Worm (Caenorhabditis elegans) whole organism, mixed stage, embryonic: ENCODE results near the gene sftd-3.

Source experiments
- M03D4.4 ChIP-seq: sonication (generic microtip); optimal IDR thresholded peaks from 2 replicates; lab custom pipeline; 2017; ENCODE audit warnings: mild to moderate bottlenecking, missing genetic modification characterization, missing compliant biosample characterization
- bed-3 ChIP-seq: fragments of 200-800 bp; sonication (Bioruptor generic); optimal IDR thresholded peaks from 3 replicates; lab custom pipeline; 2018; ENCODE audit warnings: mild to moderate bottlenecking, missing genetic modification characterization, moderate library complexity, missing compliant biosample characterization
- blmp-1 ChIP-seq: fragments of 150-350 bp; optimal IDR thresholded peaks from 2 replicates; lab custom pipeline; 2014; ENCODE audit warnings: missing biosample characterization, missing genetic modification characterization
- ceh-39 ChIP-seq: fragments of 150-350 bp; optimal IDR thresholded peaks from 2 replicates; lab custom pipeline; 2014; ENCODE audit warnings: missing biosample characterization, missing genetic modification characterization
- ceh-43 ChIP-seq: fragments of 200-800 bp; sonication (Bioruptor generic); optimal IDR thresholded peaks from 2 replicates; lab custom pipeline; 2018; ENCODE audit warnings: mild to moderate bottlenecking, missing genetic modification characterization, moderate library complexity, missing compliant biosample characterization
- ceh-83 ChIP-seq: fragments of 200-800 bp; sonication (Bioruptor generic); optimal IDR thresholded peaks from 2 replicates; lab custom pipeline; 2018; ENCODE audit warnings: mild to moderate bottlenecking, missing genetic modification characterization, missing compliant biosample characterization
- ces-1 ChIP-seq: fragments of 150-350 bp; optimal IDR thresholded peaks from 2 replicates; lab custom pipeline; 2014; ENCODE audit warnings: missing biosample characterization, missing genetic modification reagents, missing genetic modification characterization
- cnd-1 ChIP-seq: fragments of 200-800 bp; sonication (Bioruptor generic); optimal IDR thresholded peaks from 2 replicates; lab custom pipeline; 2018; ENCODE audit warnings: mild to moderate bottlenecking, missing genetic modification characterization, missing compliant biosample characterization
- drap-1 ChIP-seq: fragments of 200-800 bp; sonication (Bioruptor generic); optimal IDR thresholded peaks from 3 replicates; lab custom pipeline; 2018; ENCODE audit warnings: mild to moderate bottlenecking, missing genetic modification characterization, missing compliant biosample characterization
- elt-1 ChIP-seq: sonication (generic microtip); optimal IDR thresholded peaks from 2 replicates; lab custom pipeline; 2017; ENCODE audit warnings: missing genetic modification characterization, mild to moderate bottlenecking, missing compliant biosample characterization, antibody characterized with exemption, moderate library complexity, borderline replicate concordance; ENCODE audit not compliant: insufficient read depth
- elt-3 ChIP-seq: fragments of 150-350 bp; optimal IDR thresholded peaks from 2 replicates; lab custom pipeline; 2014; ENCODE audit warnings: missing biosample characterization, missing genetic modification characterization
- flh-1 ChIP-seq: fragments of 200-800 bp; sonication (Bioruptor generic); optimal IDR thresholded peaks from 2 replicates; lab custom pipeline; 2018; ENCODE audit warnings: mild to moderate bottlenecking, missing genetic modification characterization, moderate library complexity, missing compliant biosample characterization
- ham-2 ChIP-seq: fragments of 200-800 bp; sonication (Bioruptor generic); optimal IDR thresholded peaks from 2 replicates; lab custom pipeline; 2018; ENCODE audit warnings: mild to moderate bottlenecking, missing genetic modification characterization, missing compliant biosample characterization
- hlh-1 ChIP-seq: fragments of 150-350 bp; optimal IDR thresholded peaks from 2 replicates; lab custom pipeline; 2014; ENCODE audit warnings: missing biosample characterization, missing genetic modification reagents, missing genetic modification characterization
- lin-13 ChIP-seq: fragments of 150-350 bp; optimal IDR thresholded peaks from 2 replicates; lab custom pipeline; 2014; ENCODE audit warnings: missing biosample characterization, missing genetic modification characterization
- lin-32 ChIP-seq: fragments of 200-800 bp; sonication (Bioruptor generic); optimal IDR thresholded peaks from 2 replicates; lab custom pipeline; 2018; ENCODE audit warnings: mild to moderate bottlenecking, missing genetic modification characterization, missing compliant biosample characterization
- lsy-2 ChIP-seq: fragments of 150-350 bp; optimal IDR thresholded peaks from 2 replicates; lab custom pipeline; 2014; ENCODE audit warnings: missing biosample characterization, missing genetic modification characterization
- mab-5 ChIP-seq: fragments of 150-350 bp; optimal IDR thresholded peaks from 2 replicates; lab custom pipeline; 2014; ENCODE audit warnings: missing biosample characterization, missing genetic modification characterization
- mep-1 ChIP-seq: fragments of 150-350 bp; optimal IDR thresholded peaks from 2 replicates; lab custom pipeline; 2017; ENCODE audit warnings: missing biosample characterization, missing genetic modification reagents, missing genetic modification characterization, inconsistent platforms
- mls-2 ChIP-seq: sonication (generic microtip); optimal IDR thresholded peaks from 2 replicates; lab custom pipeline; 2016; ENCODE audit warnings: mild to moderate bottlenecking, missing genetic modification characterization, moderate library complexity, missing compliant biosample characterization
- nhr-12 ChIP-seq: fragments of 150-350 bp; optimal IDR thresholded peaks from 2 replicates; lab custom pipeline; 2014; ENCODE audit warnings: missing biosample characterization, missing genetic modification characterization
- nhr-2 ChIP-seq: fragments of 150-350 bp; optimal IDR thresholded peaks from 2 replicates; lab custom pipeline; 2014; ENCODE audit warnings: missing biosample characterization, missing genetic modification characterization
- nhr-237 ChIP-seq: fragments of 150-350 bp; optimal IDR thresholded peaks from 2 replicates; lab custom pipeline; 2014; ENCODE audit warnings: missing biosample characterization, missing genetic modification characterization
- nhr-28 ChIP-seq: fragments of 150-350 bp; optimal IDR thresholded peaks from 2 replicates; lab custom pipeline; 2014; ENCODE audit warnings: missing biosample characterization, missing genetic modification characterization
- nhr-76 ChIP-seq: sonication (generic microtip); optimal IDR thresholded peaks from 2 replicates; lab custom pipeline; 2017; ENCODE audit warnings: missing biosample characterization, missing genetic modification characterization
- pha-4 ChIP-seq: fragments of 150-350 bp; optimal IDR thresholded peaks from 2 replicates; lab custom pipeline; 2018; ENCODE audit warnings: missing biosample characterization, missing genetic modification reagents, missing genetic modification characterization
- sem-2 ChIP-seq: fragments of 200-800 bp; sonication (Bioruptor generic); optimal IDR thresholded peaks from 2 replicates; lab custom pipeline; 2018; ENCODE audit warnings: mild to moderate bottlenecking, missing genetic modification characterization, missing compliant biosample characterization
- snpc-4 ChIP-seq: fragments of 150-350 bp; optimal IDR thresholded peaks from 2 replicates; lab custom pipeline; 2014; ENCODE audit warnings: missing biosample characterization, missing genetic modification characterization
- sptf-1 ChIP-seq: sonication (generic microtip); optimal IDR thresholded peaks from 2 replicates; lab custom pipeline; 2017; ENCODE audit warnings: mild to moderate bottlenecking, missing genetic modification characterization, moderate library complexity, missing compliant biosample characterization
- tbx-8 ChIP-seq: fragments of 200-800 bp; sonication (Bioruptor generic); optimal IDR thresholded peaks from 2 replicates; lab custom pipeline; 2018; ENCODE audit warnings: mild to moderate bottlenecking, missing genetic modification characterization, moderate library complexity, missing compliant biosample characterization
- unc-120 ChIP-seq: sonication (generic microtip); optimal IDR thresholded peaks from 2 replicates; lab custom pipeline; 2017; ENCODE audit warnings: missing genetic modification characterization, missing compliant biosample characterization; ENCODE audit not compliant: poor library complexity, severe bottlenecking
- unc-39 ChIP-seq: fragments of 150-350 bp; optimal IDR thresholded peaks from 2 replicates; lab custom pipeline; 2014; ENCODE audit warnings: missing biosample characterization, missing genetic modification characterization
- unc-62 ChIP-seq: fragments of 150-350 bp; optimal IDR thresholded peaks from 2 replicates; lab custom pipeline; 2014; ENCODE audit warnings: missing biosample characterization, missing genetic modification reagents, missing genetic modification characterization
- zip-8 ChIP-seq: fragments of 150-350 bp; optimal IDR thresholded peaks from 2 replicates; lab custom pipeline; 2014; ENCODE audit warnings: missing biosample characterization, missing genetic modification characterization
- ztf-11 ChIP-seq: fragments of 150-350 bp; optimal IDR thresholded peaks from 2 replicates; lab custom pipeline; 2014; ENCODE audit warnings: missing biosample characterization, missing genetic modification characterization

sftd-3 gene

DNA sequence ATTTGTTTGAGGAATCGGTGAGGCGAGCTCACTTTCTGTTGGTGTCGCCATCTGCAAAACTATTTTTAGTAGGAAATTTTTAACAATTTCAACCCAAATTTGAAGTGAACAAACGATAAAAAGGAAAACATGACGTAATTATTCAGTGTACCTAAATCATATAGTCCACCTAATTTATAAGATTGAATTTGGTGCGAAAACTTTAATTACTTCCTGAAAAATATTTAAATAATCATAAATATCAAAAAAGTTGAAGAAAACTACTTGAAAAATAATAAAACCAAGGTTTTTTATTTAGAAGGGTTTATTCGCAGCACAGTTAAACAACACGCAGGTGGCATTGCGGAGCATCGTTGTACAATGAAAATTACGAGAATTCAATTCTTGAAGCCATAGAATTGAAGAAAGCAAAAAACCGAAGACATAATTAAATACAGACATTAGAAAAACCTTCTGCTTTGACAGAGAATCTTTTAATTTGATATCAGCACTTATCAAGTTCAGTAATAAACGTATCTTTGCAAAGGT is 9.6 kb upstream of the sftd-3 start, which contains the start of gene tomm-40:
Gene tomm-40, minus strand, starts transcription at position 51 of the 528 bp plus-strand sequence.
- TF ChIP-seq lsy-2 (tag; lab: Kevin White, UChicago) = peak; percentile 42
- TF ChIP-seq drap-1 (GFP tag; lab: Kevin White, UChicago) = no peak
- TF ChIP-seq nhr-237 (tag; lab: Kevin White, UChicago) = no peak
- TF ChIP-seq ces-1 = peak; percentile 20
- TF ChIP-seq, all 35 proteins: peak for 2

- TF ChIP-seq bed-3 (GFP tag; lab: Kevin White, UChicago) = no peak
- no peak for TF ChIP-seq mab-5 (tag; lab: Kevin White, UChicago)
- TF ChIP-seq zip-8 (tag; lab: Kevin White, UChicago) = no peak
- TF ChIP-seq elt-3 (tag; lab: Kevin White, UChicago) = no peak
- peak; percentile 55 for TF ChIP-seq nhr-237 (tag; lab: Kevin White, UChicago)
- no peak for TF ChIP-seq nhr-28 (tag; lab: Kevin White, UChicago)
- no peak for TF ChIP-seq blmp-1 (tag; lab: Kevin White, UChicago)
- TF ChIP-seq mls-2 (tag; lab: Kevin White, UChicago) = peak; percentile 38
- TF ChIP-seq ceh-43 = no peak
- no peak for TF ChIP-seq hlh-1 (tag; lab: Kevin White, UChicago)
- TF ChIP-seq ztf-11 (tag; lab: Kevin White, UChicago) = no peak
- peak; percentile 30 for TF ChIP-seq pha-4 (tag; lab: Kevin White, UChicago)
- TF ChIP-seq unc-62 = no peak
- peak; percentile 77 for TF ChIP-seq lsy-2 (tag; lab: Kevin White, UChicago)
- peak; percentile 65 for TF ChIP-seq ces-1
- TF ChIP-seq unc-120 (tag; lab: Kevin White, UChicago) = peak; percentile 63
- peak; percentile 55 for TF ChIP-seq M03D4.4 (tag; lab: Kevin White, UChicago)
- peak; percentile 63 for TF ChIP-seq mep-1
- no peak for TF ChIP-seq elt-1
- no peak for TF ChIP-seq tbx-8 (GFP tag; lab: Kevin White, UChicago)
- no peak for TF ChIP-seq nhr-2 (tag; lab: Kevin White, UChicago)
- TF ChIP-seq nhr-12 (tag; lab: Kevin White, UChicago) = no peak
- TF ChIP-seq ham-2 (GFP tag; lab: Kevin White, UChicago) = no peak
- no peak for TF ChIP-seq ceh-39
- no peak for TF ChIP-seq snpc-4 (tag; lab: Kevin White, UChicago)
- TF ChIP-seq flh-1 (GFP tag; lab: Kevin White, UChicago) = no peak
- no peak for TF ChIP-seq nhr-76
- TF ChIP-seq unc-39 (tag; lab: Kevin White, UChicago) = no peak
- peak; percentile 8 for TF ChIP-seq drap-1 (GFP tag; lab: Kevin White, UChicago)
- TF ChIP-seq lin-13 (tag; lab: Kevin White, UChicago) = peak; percentile 69
- TF ChIP-seq ceh-83 = no peak
- no peak for TF ChIP-seq sem-2 (GFP tag; lab: Kevin White, UChicago)
- TF ChIP-seq cnd-1 (tag; lab: Kevin White, UChicago) = peak; percentile 11
- TF ChIP-seq lin-32 (GFP tag; lab: Kevin White, UChicago) = no peak
- peak; percentile 16 for TF ChIP-seq sptf-1 (tag; lab: Kevin White, UChicago)
Observed at ce11 chrII:8969251-8970183, 5.6 kb upstream of the sftd-3 start, which contains the start of the genes szy-20 and C18E9.5. szy-20 (minus strand) TSS chrII:8969333. C18E9.5 (plus strand) TSS chrII:8969980.

DNA sequence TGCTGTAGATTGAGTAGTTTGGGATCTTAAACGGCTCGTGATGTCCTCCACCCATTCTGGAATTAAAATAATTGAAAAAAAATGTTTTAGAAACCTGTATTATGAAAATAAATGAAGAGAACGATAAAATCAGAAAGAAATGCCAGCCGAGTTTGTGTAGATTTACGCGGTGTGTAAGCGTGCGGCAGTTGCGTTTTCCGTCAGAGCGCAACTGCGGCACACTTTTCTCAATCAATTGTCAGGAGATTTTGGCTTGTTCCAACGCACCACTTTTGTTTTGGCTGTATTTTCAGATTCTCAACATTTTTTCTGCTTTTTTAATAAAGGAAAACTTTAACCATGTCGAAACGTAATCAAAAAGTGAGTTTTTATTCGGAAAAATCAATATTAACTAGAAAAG is 886 bp upstream of the sftd-3 start, which contains the start of the genes ndub-3 and C18E9.2:
Gene ndub-3, minus strand, starts transcription at position 56 of the 400 bp plus-strand sequence.
Gene C18E9.2, plus strand, starts transcription at position 172 of the 400 bp plus-strand sequence.
- TF ChIP-seq nhr-237 (tag; lab: Kevin White, UChicago) = peak; percentile 11
- TF ChIP-seq hlh-1 (tag; lab: Kevin White, UChicago) = peak; percentile 54
- peak; percentile 72 for TF ChIP-seq mep-1
- peak; percentile 5 for TF ChIP-seq ces-1
- TF ChIP-seq unc-120 (tag; lab: Kevin White, UChicago) = no peak
- no peak for TF ChIP-seq zip-8 (tag; lab: Kevin White, UChicago)
- TF ChIP-seq ham-2 (GFP tag; lab: Kevin White, UChicago) = no peak
- no peak for TF ChIP-seq M03D4.4 (tag; lab: Kevin White, UChicago)
